Worm (Caenorhabditis elegans): Measurements from ENCODE around the gene C04E6.7.

- TF ChIP-seq arid-1 (GFP tag; conservative IDR thresholded peaks at IDR 0.05) (no peak), dpl-1 (GFP tag; optimal IDR thresholded peaks at IDR 0.05) (no peak), ama-1 (optimal IDR thresholded peaks at IDR 0.05) (no peak), snpc-4 (tag; optimal IDR thresholded peaks at IDR 0.05) (no peak), lir-3 (tag; optimal IDR thresholded peaks at IDR 0.05) (no peak), nhr-42 (GFP tag; IDR thresholded peaks at IDR 0.05) (no peak), fos-1 (tag; optimal IDR thresholded peaks at IDR 0.05) (no peak), attf-4 (tag; optimal IDR thresholded peaks at IDR 0.05) (no peak), lsy-2 (tag; optimal IDR thresholded peaks at IDR 0.05) (no peak), nhr-77 (tag; optimal IDR thresholded peaks at IDR 0.05) (no peak), unc-130 (GFP tag; optimal IDR thresholded peaks at IDR 0.05) (no peak), ceh-82 (tag; optimal IDR thresholded peaks at IDR 0.05) (no peak), F49E8.2 (tag; optimal IDR thresholded peaks at IDR 0.05; ENCODE audit: borderline replicate concordance) (no peak)
Observed at ce11 chrV:5882429-5882828, 10.7 kb upstream of the C04E6.7 start.
